Worm (Caenorhabditis elegans): Measurements from ENCODE around the gene ztf-16.

- TF ChIP-seq sup-37 (GFP tag; optimal IDR thresholded peaks at IDR 0.05) (no peak), pqm-1 (tag; optimal IDR thresholded peaks at IDR 0.05) (no peak), lin-39 (tag; optimal IDR thresholded peaks at IDR 0.05) (no peak), sox-4 (tag; optimal IDR thresholded peaks at IDR 0.05) (no peak), unc-30 (tag; optimal IDR thresholded peaks at IDR 0.05) (no peak), nhr-84 (tag; optimal IDR thresholded peaks at IDR 0.05) (no peak), snu-23 (GFP tag; optimal IDR thresholded peaks at IDR 0.05) (no peak), tbx-2 (tag; optimal IDR thresholded peaks at IDR 0.05) (no peak), pax-3 (tag; optimal IDR thresholded peaks at IDR 0.05) (no peak), fkh-4 (tag; optimal IDR thresholded peaks at IDR 0.05; ENCODE audit: borderline replicate concordance) (no peak), ztf-11 (tag; optimal IDR thresholded peaks at IDR 0.05) (no peak), lin-15B (tag; optimal IDR thresholded peaks at IDR 0.05) (no peak), unc-62 (GFP tag; optimal IDR thresholded peaks at IDR 0.05) (no peak), unc-98 (GFP tag; IDR thresholded peaks at IDR 0.05) (no peak)
Measured at ce11 chrX:4787525-4787924, 23.8 kb downstream of the ztf-16 start.

All from whole organism, L1 larva.